Fruit fly (Drosophila melanogaster) whole organism: ENCODE measurements around the gene CG11162.

Experiments used
- CG8478 ChIP-seq: fragments of >200 bp; optimal IDR thresholded peaks from 2 replicates; lab custom pipeline; 2018; ENCODE audit warnings: inconsistent platforms
- Dll ChIP-seq: fragments of >200 bp; optimal IDR thresholded peaks from 2 replicates; lab custom pipeline; 2017
- EcR ChIP-seq, 2 experiments: fragments of >200 bp; optimal IDR thresholded peaks; 2 replicates each; lab custom pipeline; 2017; ENCODE audit warnings: missing biosample characterization in 2 of 2, missing genetic modification characterization in 2 of 2, missing genetic modification reagents in 2 of 2
- pan ChIP-seq: fragments of >200 bp; optimal IDR thresholded peaks from 2 replicates; lab custom pipeline; 2017
- psq ChIP-seq: fragments of >200 bp; optimal IDR thresholded peaks from 2 replicates; lab custom pipeline; 2017
- usp ChIP-seq: fragments of >200 bp; optimal IDR thresholded peaks from 2 replicates; lab custom pipeline; 2017; ENCODE audit warnings: missing biosample characterization, missing genetic modification characterization, mixed read lengths

- TF ChIP-seq EcR (GFP tag; optimal IDR thresholded peaks at IDR 0.05; lab: Kevin White, UChicago) (no peak), usp (GFP tag; lab: Kevin White, UChicago) (no peak), psq (lab: Kevin White, UChicago) (no peak), pan (lab: Kevin White, UChicago) (no peak), Dll (lab: Kevin White, UChicago) (no peak), CG8478 (lab: Kevin White, UChicago) (no peak)
These were observed 39.1 kb upstream of the CG11162 start for dm6 chrX:13637588-13637987.
